Worm (Caenorhabditis elegans): ENCODE results near the gene pir-1.

DNA sequence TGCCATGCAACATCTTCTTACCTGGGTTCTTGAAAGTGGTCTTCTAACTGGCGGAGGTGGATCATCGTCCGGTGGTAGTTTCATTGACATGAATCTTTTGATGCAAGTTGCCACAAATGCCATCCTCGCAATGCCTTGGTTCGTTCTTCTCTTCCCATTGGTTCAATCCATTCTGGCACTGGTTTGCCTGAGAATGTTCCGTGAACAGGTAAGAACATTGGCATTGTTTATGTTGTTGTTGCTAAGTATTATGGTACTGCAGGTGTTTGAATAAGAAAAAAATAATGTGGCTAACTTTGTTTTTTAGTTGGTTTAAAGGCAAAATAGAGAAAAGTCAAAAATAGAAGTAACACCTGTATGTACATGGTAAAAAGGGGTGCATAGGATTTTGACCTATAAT, 33.3 kb upstream of the pir-1 start:
- TF ChIP-seq unc-62 (GFP tag; optimal IDR thresholded peaks at IDR 0.05) (no peak), snpc-4 (tag; optimal IDR thresholded peaks at IDR 0.05) (no peak), elt-2 (tag; optimal IDR thresholded peaks at IDR 0.05) (no peak), fkh-10 (GFP tag; optimal IDR thresholded peaks at IDR 0.05) (no peak), lin-39 (tag; optimal IDR thresholded peaks at IDR 0.05) (no peak), ztf-11 (tag; optimal IDR thresholded peaks at IDR 0.05) (no peak), nhr-76 (tag; optimal IDR thresholded peaks at IDR 0.05) (no peak), ama-1 (optimal IDR thresholded peaks at IDR 0.05) (no peak), fkh-2 (tag; optimal IDR thresholded peaks at IDR 0.05) (no peak)

Data from whole organism, L3 larva.